Worm (Caenorhabditis elegans) whole organism, L3 larva: ENCODE measurements around the gene str-15.

Source experiments
- R02D3.7 ChIP-seq: fragments of 150-350 bp; optimal IDR thresholded peaks from 2 replicates; lab custom pipeline; 2014; ENCODE audit warnings: missing biosample characterization, missing genetic modification characterization
- ama-1 ChIP-seq: fragments of 150-350 bp; optimal IDR thresholded peaks from 2 replicates; lab custom pipeline; 2018
- ceh-16 ChIP-seq: sonication (generic microtip); optimal IDR thresholded peaks from 2 replicates; lab custom pipeline; 2017; ENCODE audit warnings: missing biosample characterization, missing genetic modification characterization
- ceh-28 ChIP-seq: fragments of 150-350 bp; optimal IDR thresholded peaks from 2 replicates; lab custom pipeline; 2014; ENCODE audit warnings: missing biosample characterization, missing genetic modification reagents, missing genetic modification characterization
- ceh-82 ChIP-seq: fragments of 150-350 bp; optimal IDR thresholded peaks from 2 replicates; lab custom pipeline; 2014; ENCODE audit warnings: missing biosample characterization, missing genetic modification characterization
- ceh-9 ChIP-seq: sonication (generic microtip); optimal IDR thresholded peaks from 2 replicates; lab custom pipeline; 2018; ENCODE audit warnings: missing biosample characterization, missing genetic modification characterization
- daf-12 ChIP-seq: fragments of 150-350 bp; optimal IDR thresholded peaks from 2 replicates; lab custom pipeline; 2014; ENCODE audit warnings: missing biosample characterization, missing genetic modification reagents, missing genetic modification characterization
- egl-27 ChIP-seq: sonication (generic microtip); optimal IDR thresholded peaks from 4 replicates; lab custom pipeline; 2017; ENCODE audit warnings: missing biosample characterization, missing genetic modification reagents, missing genetic modification characterization
- egl-5 ChIP-seq: fragments of 150-350 bp; optimal IDR thresholded peaks from 2 replicates; lab custom pipeline; 2017; ENCODE audit warnings: missing biosample characterization, missing genetic modification reagents, missing genetic modification characterization, inconsistent platforms
- elt-2 ChIP-seq: sonication (generic microtip); optimal IDR thresholded peaks from 2 replicates; lab custom pipeline; 2016; ENCODE audit warnings: missing genetic modification reagents, mild to moderate bottlenecking, missing genetic modification characterization, missing compliant biosample characterization
- elt-3 ChIP-seq, 3 experiments: fragments of 150-350 bp in 1 of 3; sonication (generic microtip) in 2 of 3; optimal IDR thresholded peaks; 2 replicates in 2 of 3; 4 replicates in 1 of 3; lab custom pipeline; 2014 to 2017; ENCODE audit warnings: missing biosample characterization in 3 of 3, missing genetic modification characterization in 3 of 3
- eor-1 ChIP-seq, 2 experiments: fragments of 150-350 bp; optimal IDR thresholded peaks; 2 replicates each; lab custom pipeline; 2014 to 2018; ENCODE audit warnings: missing biosample characterization in 2 of 2, missing genetic modification characterization in 2 of 2
- fkh-2 ChIP-seq: fragments of 150-350 bp; optimal IDR thresholded peaks from 2 replicates; lab custom pipeline; 2014; ENCODE audit warnings: missing biosample characterization, missing genetic modification reagents, missing genetic modification characterization
- fos-1 ChIP-seq: fragments of 150-350 bp; optimal IDR thresholded peaks from 2 replicates; lab custom pipeline; 2014; ENCODE audit warnings: missing biosample characterization, missing genetic modification characterization
- jun-1 ChIP-seq: fragments of 150-350 bp; optimal IDR thresholded peaks from 2 replicates; lab custom pipeline; 2014; ENCODE audit warnings: missing biosample characterization, missing genetic modification reagents, missing genetic modification characterization
- lin-15B ChIP-seq: fragments of 150-350 bp; optimal IDR thresholded peaks from 2 replicates; lab custom pipeline; 2014; ENCODE audit warnings: missing biosample characterization, missing genetic modification characterization
- lin-39 ChIP-seq: fragments of 150-350 bp; optimal IDR thresholded peaks from 2 replicates; lab custom pipeline; 2018; ENCODE audit warnings: missing biosample characterization, missing genetic modification reagents, missing genetic modification characterization
- nfya-1 ChIP-seq: sonication (generic microtip); optimal IDR thresholded peaks from 2 replicates; lab custom pipeline; 2017; ENCODE audit warnings: missing genetic modification characterization, mild to moderate bottlenecking, missing compliant biosample characterization, antibody characterized with exemption, moderate library complexity; ENCODE audit not compliant: insufficient read depth
- nhr-11 ChIP-seq: fragments of 150-350 bp; optimal IDR thresholded peaks from 2 replicates; lab custom pipeline; 2014; ENCODE audit warnings: missing biosample characterization, missing genetic modification characterization
- nhr-12 ChIP-seq: fragments of 150-350 bp; optimal IDR thresholded peaks from 2 replicates; lab custom pipeline; 2014; ENCODE audit warnings: missing biosample characterization, missing genetic modification characterization
- nhr-23 ChIP-seq: fragments of 150-350 bp; optimal IDR thresholded peaks from 2 replicates; lab custom pipeline; 2014; ENCODE audit warnings: missing biosample characterization, missing genetic modification reagents, missing genetic modification characterization
- nhr-237 ChIP-seq: fragments of 150-350 bp; optimal IDR thresholded peaks from 2 replicates; lab custom pipeline; 2014; ENCODE audit warnings: missing biosample characterization, missing genetic modification characterization
- nhr-25 ChIP-seq: sonication (generic microtip); optimal IDR thresholded peaks from 2 replicates; lab custom pipeline; 2017; ENCODE audit warnings: missing biosample characterization, missing genetic modification characterization
- nhr-28 ChIP-seq: fragments of 150-350 bp; optimal IDR thresholded peaks from 2 replicates; lab custom pipeline; 2014; ENCODE audit warnings: missing biosample characterization, missing genetic modification characterization
- nhr-67 ChIP-seq: fragments of 150-350 bp; optimal IDR thresholded peaks from 2 replicates; lab custom pipeline; 2014; ENCODE audit warnings: missing biosample characterization, missing genetic modification characterization
- nhr-76 ChIP-seq: fragments of 150-350 bp; sonication (generic microtip); optimal IDR thresholded peaks from 5 replicates; lab custom pipeline; 2014; ENCODE audit warnings: missing biosample characterization, missing genetic modification characterization
- nhr-77 ChIP-seq: fragments of 150-350 bp; optimal IDR thresholded peaks from 2 replicates; lab custom pipeline; 2014; ENCODE audit warnings: missing biosample characterization, missing genetic modification characterization
- pha-4 ChIP-seq: fragments of 150-350 bp; optimal IDR thresholded peaks from 2 replicates; lab custom pipeline; 2014; ENCODE audit warnings: missing biosample characterization, missing genetic modification reagents, missing genetic modification characterization
- pqm-1 ChIP-seq: fragments of 150-350 bp; optimal IDR thresholded peaks from 2 replicates; lab custom pipeline; 2017; ENCODE audit warnings: missing biosample characterization, missing genetic modification characterization, inconsistent platforms
- sea-2 ChIP-seq: fragments of 150-350 bp; sonication (generic microtip); optimal IDR thresholded peaks from 4 replicates; lab custom pipeline; 2014; ENCODE audit warnings: missing biosample characterization, missing genetic modification reagents, missing genetic modification characterization
- skn-1 ChIP-seq: fragments of 150-350 bp; optimal IDR thresholded peaks from 2 replicates; lab custom pipeline; 2014; ENCODE audit warnings: missing biosample characterization, missing genetic modification characterization
- unc-39 ChIP-seq: sonication (generic microtip); optimal IDR thresholded peaks from 4 replicates; lab custom pipeline; 2017; ENCODE audit warnings: missing biosample characterization, missing genetic modification characterization
- ztf-4 ChIP-seq: fragments of 150-350 bp; optimal IDR thresholded peaks from 2 replicates; lab custom pipeline; 2014; ENCODE audit warnings: missing biosample characterization, missing genetic modification characterization

str-15 gene

ce11 chrV:16443626-16444025 is 15.0 kb downstream of the str-15 start, which contains the start of gene srh-141:
srh-141 (plus strand) TSS chrV:16443926.
- TF ChIP-seq nfya-1 (tag; lab: Kevin White, UChicago) = no peak
- TF ChIP-seq egl-27 = no peak
- TF ChIP-seq ama-1 (lab: Kevin White, UChicago) = no peak
- TF ChIP-seq nhr-76 (tag; lab: Kevin White, UChicago) = no peak
- TF ChIP-seq unc-39 (tag; lab: Kevin White, UChicago) = no peak
- TF ChIP-seq ztf-4 (tag; lab: Kevin White, UChicago) = no peak
- no peak for TF ChIP-seq nhr-77 (tag; lab: Kevin White, UChicago)
- TF ChIP-seq ceh-82 (tag; lab: Kevin White, UChicago) = no peak

- TF ChIP-seq elt-2 (tag; lab: Kevin White, UChicago) (no peak), eor-1 (tag; optimal IDR thresholded peaks at IDR 0.05; lab: Kevin White, UChicago) (no peak), lin-15B (tag; lab: Kevin White, UChicago) (no peak), lin-39 (tag; lab: Kevin White, UChicago) (no peak), ama-1 (lab: Kevin White, UChicago) (no peak), nhr-237 (tag; lab: Kevin White, UChicago) (no peak), daf-12 (tag; lab: Kevin White, UChicago) (no peak), nhr-12 (tag; lab: Kevin White, UChicago) (no peak), unc-39 (tag; lab: Kevin White, UChicago) (no peak), ceh-16 (tag; lab: Kevin White, UChicago) (no peak), nhr-28 (tag; lab: Kevin White, UChicago) (no peak), jun-1 (tag; lab: Kevin White, UChicago) (no peak)
Measured at ce11 chrV:16437546-16437945, 21.1 kb downstream of the str-15 start, which contains the start of gene F26D2.15. F26D2.15 (plus strand) TSS chrV:16437846.

ce11 chrV:16435510-16435909 is 23.1 kb downstream of the str-15 start, which contains the start of the genes F26D2.13 and F26D2.14:
F26D2.13 (minus strand) TSS chrV:16435610.
F26D2.14 (plus strand) TSS chrV:16435855.
- TF ChIP-seq pqm-1 = no peak
- no peak for TF ChIP-seq lin-15B (tag; lab: Kevin White, UChicago)
- TF ChIP-seq pha-4 (tag; lab: Kevin White, UChicago) = no peak
- no peak for TF ChIP-seq fos-1
- no peak for TF ChIP-seq nhr-12 (tag; lab: Kevin White, UChicago)

ce11 chrV:16433471-16433870 is 25.1 kb downstream of the str-15 start, which contains the start of gene clec-234:
clec-234 (minus strand) TSS chrV:16433571.
- TF ChIP-seq nhr-67 (no peak), nhr-25 (no peak), ceh-9 (tag; lab: Kevin White, UChicago) (no peak)

- TF ChIP-seq ztf-4 (tag; lab: Kevin White, UChicago) (no peak), ceh-82 (tag; lab: Kevin White, UChicago) (no peak), elt-3 (tag; optimal IDR thresholded peaks at IDR 0.05; lab: Kevin White, UChicago) (no peak), pha-4 (tag; lab: Kevin White, UChicago) (no peak), egl-5 (no peak), nhr-25 (no peak), fkh-2 (tag; lab: Kevin White, UChicago) (no peak), R02D3.7 (tag; lab: Kevin White, UChicago) (no peak), nhr-67 (no peak), elt-2 (tag; lab: Kevin White, UChicago) (no peak), ceh-28 (tag; lab: Kevin White, UChicago) (no peak), unc-39 (tag; lab: Kevin White, UChicago) (no peak), daf-12 (tag; lab: Kevin White, UChicago) (no peak), sea-2 (no peak), nhr-11 (tag; lab: Kevin White, UChicago) (no peak), eor-1 (tag; optimal IDR thresholded peaks at IDR 0.05; lab: Kevin White, UChicago) (no peak), nhr-23 (no peak), skn-1 (tag; lab: Kevin White, UChicago) (no peak), ceh-9 (tag; lab: Kevin White, UChicago) (no peak), pqm-1 (no peak)
Measured at ce11 chrV:16429940-16430339, 28.7 kb downstream of the str-15 start, which contains the start of gene str-73. str-73 (plus strand) TSS chrV:16430240.
